Worm (Caenorhabditis elegans): ENCODE measurements around the gene sqv-7.
A peak's percentile ranks its signal among the peaks of the same experiment; 100 is the strongest.

sqv-7 gene

ce11 chrII:7002956-7003357 is 9.5 kb downstream of the sqv-7 start:
- TF ChIP-seq F23B12.7 (tag; optimal IDR thresholded peaks at IDR 0.05; ENCODE audit: insufficient read depth): peak; percentile 16
- TF ChIP-seq efl-1 (GFP tag; optimal IDR thresholded peaks at IDR 0.05): no peak
- TF ChIP-seq ztf-28 (GFP tag; IDR thresholded peaks at IDR 0.05): no peak
- TF ChIP-seq him-1 (tag; optimal IDR thresholded peaks at IDR 0.05): peak; percentile 72
- TF ChIP-seq chd-7 (tag; optimal IDR thresholded peaks at IDR 0.05): no peak
- TF ChIP-seq snpc-1.3 (tag; optimal IDR thresholded peaks at IDR 0.05; ENCODE audit: insufficient read depth): peak; percentile 34
- 0 out of 2 replicates have a peak, but pooled peaks have one; percentile 9 for TF ChIP-seq madf-8 (GFP tag; conservative IDR thresholded peaks at IDR 0.05)
- TF ChIP-seq F10E7.11 (tag; optimal IDR thresholded peaks at IDR 0.05): no peak
- no peak for TF ChIP-seq unc-130 (GFP tag; optimal IDR thresholded peaks at IDR 0.05)
- no peak for TF ChIP-seq aptf-3 (GFP tag; IDR thresholded peaks at IDR 0.05)
- peak; percentile 38 to 74 for TF ChIP-seq rec-8 (tag; optimal IDR thresholded peaks at IDR 0.05)
- TF ChIP-seq die-1 (tag; optimal IDR thresholded peaks at IDR 0.05): peak; percentile 68
- peak; percentile 3 for TF ChIP-seq B0035.1 (tag; optimal IDR thresholded peaks at IDR 0.05)
- no peak for TF ChIP-seq attf-3 (GFP tag; conservative IDR thresholded peaks at IDR 0.05)
- peak; percentile 12 for TF ChIP-seq lin-40 (tag; optimal IDR thresholded peaks at IDR 0.05)
- no peak for TF ChIP-seq pha-4 (tag; optimal IDR thresholded peaks at IDR 0.05)
- no peak for TF ChIP-seq C06A6.2 (GFP tag; conservative IDR thresholded peaks at IDR 0.05)
- peak; percentile 26 for TF ChIP-seq F49E8.2 (tag; optimal IDR thresholded peaks at IDR 0.05; ENCODE audit: insufficient read depth)
- 0 out of 2 replicates have a peak, but pooled peaks have one; percentile 48 for TF ChIP-seq ceh-58 (GFP tag; IDR thresholded peaks at IDR 0.05)
- TF ChIP-seq mxl-1 (tag; optimal IDR thresholded peaks at IDR 0.05): peak; percentile 59
- TF ChIP-seq let-607 (tag; optimal IDR thresholded peaks at IDR 0.05): peak in 1 of 2 experiments; percentile 39
- TF ChIP-seq hrde-1 (tag; optimal IDR thresholded peaks at IDR 0.05; ENCODE audit: borderline replicate concordance): peak; percentile 34
- TF ChIP-seq somi-1 (GFP tag; optimal IDR thresholded peaks at IDR 0.05): no peak
- no peak; the same call in 1 of the 2 replicates for TF ChIP-seq B0019.2 (GFP tag; conservative IDR thresholded peaks at IDR 0.05)
- no peak for TF ChIP-seq F22D6.2 (tag; optimal IDR thresholded peaks at IDR 0.05)
- no peak for TF ChIP-seq hmg-20 (GFP tag; IDR thresholded peaks at IDR 0.05)
- no peak for TF ChIP-seq cebp-1 (GFP tag; IDR thresholded peaks at IDR 0.05)
- peak; percentile 35 for TF ChIP-seq cebp-1 (tag; optimal IDR thresholded peaks at IDR 0.05)
- TF ChIP-seq atf-7 (tag; optimal IDR thresholded peaks at IDR 0.05): no peak
- TF ChIP-seq ztf-26 (tag; optimal IDR thresholded peaks at IDR 0.05): no peak
- TF ChIP-seq tbx-9 (tag; optimal IDR thresholded peaks at IDR 0.05; ENCODE audit: borderline replicate concordance): no peak
- no peak; the same call in 1 of the 2 replicates for TF ChIP-seq mcd-1 (GFP tag; IDR thresholded peaks at IDR 0.05)
- TF ChIP-seq madf-6 (GFP tag; IDR thresholded peaks at IDR 0.05): peak; percentile 57
- TF ChIP-seq hlh-26 (GFP tag; conservative IDR thresholded peaks at IDR 0.05): no peak
- 0 out of 2 replicates have a peak, but pooled peaks have one; percentile 41 for TF ChIP-seq nfyb-1 (GFP tag; IDR thresholded peaks at IDR 0.05)
- peak; percentile 52; the same call in 1 of the 2 replicates for TF ChIP-seq D2030.7 (GFP tag; IDR thresholded peaks at IDR 0.05)
- peak; percentile 54 for TF ChIP-seq hmg-1.2 (GFP tag; IDR thresholded peaks at IDR 0.05)
- peak; percentile 47 for TF ChIP-seq nhr-90 (tag; optimal IDR thresholded peaks at IDR 0.05)
- TF ChIP-seq Y53F4B.3 (GFP tag; IDR thresholded peaks at IDR 0.05): no peak
- TF ChIP-seq Y79H2A.3 (GFP tag; conservative IDR thresholded peaks at IDR 0.05): peak; percentile 76; the same call in 1 of the 2 replicates
- peak; percentile 79 for TF ChIP-seq rpc-1 (optimal IDR thresholded peaks at IDR 0.05)
- peak; percentile 80 for TF ChIP-seq rpc-1 (tag; optimal IDR thresholded peaks at IDR 0.05)
- no peak for TF ChIP-seq ceh-40 (GFP tag; IDR thresholded peaks at IDR 0.05)
- TF ChIP-seq nhr-27 (tag; optimal IDR thresholded peaks at IDR 0.05): no peak
- TF ChIP-seq mel-28 (tag; optimal IDR thresholded peaks at IDR 0.05; ENCODE audit: borderline replicate concordance): no peak
- no peak for TF ChIP-seq lin-54 (GFP tag; optimal IDR thresholded peaks at IDR 0.05)
- peak; percentile 80 for TF ChIP-seq lin-26 (GFP tag; IDR thresholded peaks at IDR 0.05)
- TF ChIP-seq tlf-1 (GFP tag; optimal IDR thresholded peaks at IDR 0.05): no peak

Data from whole organism, young adult.